Fruit fly (Drosophila melanogaster) whole organism, wandering third instar larva: ENCODE data around the gene CG44014.

Source experiments
- Abd-B ChIP-seq: fragments of >200 bp; optimal IDR thresholded peaks from 2 replicates; lab custom pipeline; 2017; ENCODE audit warnings: missing biosample characterization, missing genetic modification characterization
- Dif ChIP-seq: fragments of 200-275, 200-300 bp; sonication (Bioruptor generic); optimal IDR thresholded peaks from 2 replicates; lab custom pipeline; 2018; ENCODE audit warnings: missing biosample characterization, missing genetic modification characterization; ENCODE audit not compliant: partially characterized antibody
- Hr78 ChIP-seq: fragments of >200 bp; optimal IDR thresholded peaks from 2 replicates; lab custom pipeline; 2017; ENCODE audit warnings: missing biosample characterization, missing genetic modification characterization
- Myc ChIP-seq: fragments of >200 bp; optimal IDR thresholded peaks from 2 replicates; lab custom pipeline; 2017
- N ChIP-seq: fragments of >200 bp; optimal IDR thresholded peaks from 2 replicates; lab custom pipeline; 2018; ENCODE audit warnings: missing biosample characterization, missing external identifiers, missing genetic modification characterization
- br ChIP-seq: fragments of 200-800 bp; sonication (Bioruptor generic); optimal IDR thresholded peaks from 2 replicates; lab custom pipeline; 2016; ENCODE audit warnings: missing biosample characterization, missing genetic modification characterization
- h ChIP-seq: fragments of 200-800 bp; sonication (Bioruptor generic); optimal IDR thresholded peaks from 3 replicates; lab custom pipeline; 2016; ENCODE audit warnings: missing biosample characterization, mild to moderate bottlenecking, missing genetic modification characterization
- psq ChIP-seq: fragments of 200-800 bp; sonication (Bioruptor generic); optimal IDR thresholded peaks from 3 replicates; lab custom pipeline; 2017; ENCODE audit warnings: missing biosample characterization, mild to moderate bottlenecking, missing genetic modification characterization, moderate library complexity
- sage ChIP-seq: fragments of 200-800 bp; sonication (Bioruptor generic); optimal IDR thresholded peaks from 2 replicates; lab custom pipeline; 2016; ENCODE audit warnings: missing biosample characterization, mild to moderate bottlenecking, missing genetic modification characterization

DNA sequence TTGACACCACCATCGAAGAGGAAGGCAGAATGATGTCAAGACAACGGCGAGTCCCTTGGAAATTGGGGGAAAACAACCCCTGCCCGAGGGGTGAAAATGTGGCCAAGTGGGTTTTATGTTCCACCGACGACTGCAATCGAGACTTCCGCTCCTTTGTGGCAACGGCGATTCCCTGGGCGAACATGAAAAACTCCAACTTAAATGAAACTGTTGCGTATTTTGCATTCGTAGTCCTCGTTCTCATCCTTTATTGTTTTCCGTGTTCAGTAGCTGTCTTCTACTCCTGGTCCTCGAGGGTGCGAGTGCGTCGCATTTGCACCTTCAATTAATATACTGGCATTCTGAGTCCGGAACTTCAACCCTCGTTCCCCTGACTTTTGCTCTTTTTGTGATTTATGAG is 3.6 kb upstream of the CG44014 start:
- TF ChIP-seq N (GFP tag; lab: Kevin White, UChicago) (no peak), psq (GFP tag; lab: Kevin White, UChicago) (no peak), h (GFP tag; lab: Kevin White, UChicago) (no peak), Dif (GFP tag; lab: Kevin White, UChicago) (no peak), sage (GFP tag; lab: Kevin White, UChicago) (no peak), Abd-B (no peak), Myc (lab: Kevin White, UChicago) (no peak), Hr78 (GFP tag; lab: Kevin White, UChicago) (no peak), br (GFP tag; lab: Kevin White, UChicago) (no peak)
